Fruit fly (Drosophila melanogaster) Kc167 (cell line): ENCODE results near the gene Mer.

ENCODE experiments used
- Myc ChIP-seq: fragments of >200 bp; optimal IDR thresholded peaks from 2 replicates; lab custom pipeline; 2017; ENCODE audit warnings: missing external identifiers
- Sin3A ChIP-seq: fragments of >200 bp; optimal IDR thresholded peaks from 2 replicates; lab custom pipeline; 2018; ENCODE audit warnings: missing external identifiers
- h ChIP-seq: fragments of >200 bp; optimal IDR thresholded peaks from 3 replicates; lab custom pipeline; 2018; ENCODE audit warnings: missing external identifiers
- ttk ChIP-seq: sonication (Bioruptor generic); optimal IDR thresholded peaks from 2 replicates; lab custom pipeline; 2017; ENCODE audit warnings: missing external identifiers

- TF ChIP-seq Myc (lab: Kevin White, UChicago): no peak
- no peak for TF ChIP-seq h (lab: Kevin White, UChicago)
- TF ChIP-seq Sin3A: no peak
- no peak for TF ChIP-seq ttk (lab: Kevin White, UChicago)
These were observed 30.6 kb downstream of the Mer start for dm6 chrX:19662583-19663195.
